Worm (Caenorhabditis elegans) whole organism, midembryonic: Measurements from ENCODE around the gene ZK896.1.

Experiments used
- T22C8.4 ChIP-seq: fragments of 200-800 bp; sonication (Bioruptor generic); IDR thresholded peaks from 2 replicates; pipeline ENCODE4 v1.3.6; 2022; ENCODE audit warnings: missing genetic modification characterization, missing compliant biosample characterization
- cog-1 ChIP-seq: sonication (generic microtip); optimal IDR thresholded peaks from 2 replicates; lab custom pipeline; 2016; ENCODE audit warnings: missing genetic modification characterization, missing compliant biosample characterization
- flt-1 ChIP-seq: fragments of 200-800 bp; sonication (Bioruptor generic); IDR thresholded peaks from 2 replicates; pipeline ENCODE4 v1.3.6; 2022; ENCODE audit warnings: missing genetic modification characterization, missing compliant biosample characterization
- klf-2 ChIP-seq: fragments of 200-800 bp; sonication (Bioruptor generic); conservative IDR thresholded peaks from 2 replicates; pipeline ENCODE4 v1.3.6; 2022; ENCODE audit warnings: missing genetic modification reagents, missing genetic modification characterization, missing compliant biosample characterization
- med-1 ChIP-seq: sonication (generic microtip); optimal IDR thresholded peaks from 2 replicates; lab custom pipeline; 2017; ENCODE audit warnings: missing genetic modification characterization, mild to moderate bottlenecking, missing compliant biosample characterization, antibody characterized with exemption, missing genetic modification reagents; ENCODE audit not compliant: insufficient read depth
- tab-1 ChIP-seq: fragments of 200-800 bp; sonication (Bioruptor generic); IDR thresholded peaks from 2 replicates; pipeline ENCODE4 v1.3.6; 2022; ENCODE audit warnings: missing genetic modification characterization, missing compliant biosample characterization
- ztf-23 ChIP-seq: fragments of 200-800 bp; sonication (Bioruptor generic); IDR thresholded peaks from 2 replicates; pipeline ENCODE4 v1.3.6; 2022; ENCODE audit warnings: missing genetic modification reagents, missing genetic modification characterization, missing compliant biosample characterization
- ztf-29 ChIP-seq: fragments of 200-800 bp; sonication (Bioruptor generic); IDR thresholded peaks from 2 replicates; pipeline ENCODE4 v1.3.6; 2022; ENCODE audit warnings: missing genetic modification reagents, missing genetic modification characterization, missing compliant biosample characterization

ce11 chrIV:12915479-12915878 lies 40.3 kb upstream of the ZK896.1 start, which contains the start of gene srz-15:
- TF ChIP-seq med-1 (GFP tag; lab: Kevin White, UChicago) (no peak), flt-1 (GFP tag; lab: Robert Waterston, UW) (no peak), T22C8.4 (GFP tag; lab: Robert Waterston, UW) (no peak), klf-2 (no peak), ztf-29 (GFP tag; lab: Robert Waterston, UW) (no peak), tab-1 (GFP tag; lab: Robert Waterston, UW) (no peak), cog-1 (tag; lab: Kevin White, UChicago) (no peak), ztf-23 (no peak)
